Worm (Caenorhabditis elegans) whole organism, L4/young adult: ENCODE measurements around the gene nspc-20.

Source experiments
- W03F9.2 ChIP-seq: fragments of 150-350 bp; optimal IDR thresholded peaks from 2 replicates; lab custom pipeline; 2014; ENCODE audit warnings: missing biosample characterization, missing genetic modification characterization
- dao-5 ChIP-seq: sonication (generic microtip); optimal IDR thresholded peaks from 2 replicates; lab custom pipeline; 2016; ENCODE audit warnings: missing genotype, missing genetic modification characterization, moderate library complexity, missing compliant biosample characterization
- him-1 ChIP-seq: sonication (generic microtip); optimal IDR thresholded peaks from 2 replicates; lab custom pipeline; 2016; ENCODE audit warnings: missing genotype, missing genetic modification reagents, missing genetic modification characterization, missing compliant biosample characterization

DNA sequence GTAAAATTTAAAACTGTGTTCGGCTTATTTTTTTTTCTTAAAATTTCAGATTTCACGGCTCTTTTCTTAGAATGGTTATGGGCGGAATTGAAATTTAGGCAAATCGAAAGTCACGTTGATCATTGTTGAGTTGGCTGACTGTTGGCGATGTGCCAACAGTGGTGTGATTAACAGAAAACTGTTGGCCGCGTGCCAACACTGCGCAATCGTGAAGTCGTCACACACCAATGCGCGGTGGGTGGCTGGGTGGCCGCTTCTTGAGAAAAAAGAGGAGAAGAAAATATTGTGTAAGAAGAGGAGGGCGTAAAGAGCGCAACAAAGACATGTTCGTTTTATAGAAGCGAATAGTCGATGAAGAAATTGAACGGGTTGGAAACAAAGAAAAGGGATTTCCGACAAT, 38.9 kb downstream of the nspc-20 start:
- TF ChIP-seq W03F9.2 (no peak), him-1 (no peak), dao-5 (tag; lab: Kevin White, UChicago) (no peak)
